Worm (Caenorhabditis elegans) whole organism, L4 larva: Measurements from ENCODE around the gene F32D8.8.

ENCODE experiments used
- D1046.2 ChIP-seq: fragments of 200-800 bp; sonication (Bioruptor generic); IDR thresholded peaks from 2 replicates; pipeline ENCODE4 v1.3.6; 2022; ENCODE audit warnings: missing genetic modification characterization, missing compliant biosample characterization
- F26F4.8 ChIP-seq: fragments of 200-800 bp; sonication (Bioruptor generic); conservative IDR thresholded peaks from 2 replicates; pipeline ENCODE4 v1.3.6; 2022; ENCODE audit warnings: missing genetic modification characterization, missing compliant biosample characterization
- F44E2.7 ChIP-seq: fragments of 200-800 bp; sonication (Bioruptor generic); IDR thresholded peaks from 2 replicates; pipeline ENCODE4 v2.1.2; 2022; ENCODE audit warnings: missing genetic modification characterization, missing compliant biosample characterization
- F49E8.2 ChIP-seq: sonication (generic microtip); optimal IDR thresholded peaks from 2 replicates; lab custom pipeline; 2016; ENCODE audit warnings: missing compliant biosample characterization, mild to moderate bottlenecking, missing genetic modification characterization, borderline replicate concordance
- R02D3.7 ChIP-seq: fragments of 150-350 bp; sonication (generic microtip); optimal IDR thresholded peaks from 3 replicates; lab custom pipeline; 2014; ENCODE audit warnings: missing biosample characterization, missing genetic modification characterization
- T20F7.1 ChIP-seq: fragments of 200-800 bp; sonication (Bioruptor generic); optimal IDR thresholded peaks from 2 replicates; lab custom pipeline; 2018; ENCODE audit warnings: mild to moderate bottlenecking, missing genetic modification characterization, missing compliant biosample characterization
- Y105C5A.15 ChIP-seq: fragments of 200-800 bp; sonication (Bioruptor generic); IDR thresholded peaks from 2 replicates; pipeline ENCODE4 v1.3.6; 2022; ENCODE audit warnings: missing genetic modification characterization, missing compliant biosample characterization
- Y48G9A.11 ChIP-seq: fragments of 200-800 bp; sonication (Bioruptor generic); IDR thresholded peaks from 2 replicates; pipeline ENCODE4 v1.3.6; 2022; ENCODE audit warnings: missing genetic modification reagents, missing genetic modification characterization, missing compliant biosample characterization
- Y5F2A.4 ChIP-seq: fragments of 200-800 bp; sonication (Bioruptor generic); optimal IDR thresholded peaks from 2 replicates; lab custom pipeline; 2018; ENCODE audit warnings: mild to moderate bottlenecking, missing genetic modification characterization, missing compliant biosample characterization
- Y75B8A.6 ChIP-seq: fragments of 200-800 bp; sonication (Bioruptor generic); IDR thresholded peaks from 2 replicates; pipeline ENCODE4 v1.3.6; 2022; ENCODE audit warnings: missing genetic modification reagents, missing genetic modification characterization, missing compliant biosample characterization
- ZK337.2 ChIP-seq: fragments of 200-800 bp; sonication (Bioruptor generic); IDR thresholded peaks from 2 replicates; pipeline ENCODE4 v1.3.6; 2022; ENCODE audit warnings: missing genetic modification reagents, missing genetic modification characterization, missing compliant biosample characterization
- arid-1 ChIP-seq: fragments of 200-800 bp; sonication (Bioruptor generic); conservative IDR thresholded peaks from 2 replicates; pipeline ENCODE4 v1.3.6; 2022; ENCODE audit warnings: missing genetic modification reagents, missing genetic modification characterization, missing compliant biosample characterization
- attf-4 ChIP-seq: sonication (generic microtip); optimal IDR thresholded peaks from 3 replicates; lab custom pipeline; 2017; ENCODE audit warnings: missing biosample characterization, missing genetic modification characterization
- ceh-28 ChIP-seq: fragments of 150-350 bp; optimal IDR thresholded peaks from 2 replicates; lab custom pipeline; 2014; ENCODE audit warnings: missing biosample characterization, missing genetic modification reagents, missing genetic modification characterization
- ces-1 ChIP-seq: fragments of 150-350 bp; sonication (generic microtip); optimal IDR thresholded peaks from 4 replicates; lab custom pipeline; 2014; ENCODE audit warnings: missing biosample characterization, missing genetic modification reagents, missing genetic modification characterization
- ctbp-1 ChIP-seq: fragments of 200-800 bp; sonication (Bioruptor generic); IDR thresholded peaks from 2 replicates; pipeline ENCODE4 v1.3.6; 2022; ENCODE audit warnings: missing genetic modification reagents, missing genetic modification characterization, missing compliant biosample characterization
- daf-16 ChIP-seq, 3 experiments: sonication (generic microtip); optimal IDR thresholded peaks; 2 replicates each; lab custom pipeline; 2016 to 2017; ENCODE audit warnings: missing genetic modification characterization in 3 of 3, missing genetic modification reagents in 3 of 3, mild to moderate bottlenecking in 2 of 3, missing compliant biosample characterization in 2 of 3, missing biosample characterization in 1 of 3, moderate library complexity in 1 of 3
- daf-8 ChIP-seq: fragments of 200-800 bp; sonication (Bioruptor generic); IDR thresholded peaks from 2 replicates; pipeline ENCODE4 v1.3.6; 2022; ENCODE audit warnings: missing genetic modification characterization, missing compliant biosample characterization
- dmd-6 ChIP-seq: fragments of 200-800 bp; sonication (Bioruptor generic); IDR thresholded peaks from 2 replicates; pipeline ENCODE4 v1.3.6; 2022; ENCODE audit warnings: missing genetic modification reagents, missing genetic modification characterization, missing compliant biosample characterization
- dve-1 ChIP-seq: sonication (generic microtip); optimal IDR thresholded peaks from 2 replicates; lab custom pipeline; 2017; ENCODE audit warnings: antibody characterized with exemption, mild to moderate bottlenecking, missing genetic modification characterization, missing compliant biosample characterization; ENCODE audit not compliant: insufficient read depth
- egl-27 ChIP-seq: sonication (generic microtip); optimal IDR thresholded peaks from 3 replicates; lab custom pipeline; 2017; ENCODE audit warnings: missing biosample characterization, missing genetic modification reagents, missing genetic modification characterization
- egl-43 ChIP-seq: fragments of 200-800 bp; sonication (Bioruptor generic); IDR thresholded peaks from 2 replicates; pipeline ENCODE4 v1.3.6; 2022; ENCODE audit warnings: missing genetic modification reagents, missing genetic modification characterization, missing compliant biosample characterization
- fkh-10 ChIP-seq: fragments of 150-350 bp; optimal IDR thresholded peaks from 2 replicates; lab custom pipeline; 2014; ENCODE audit warnings: missing biosample characterization, missing genetic modification reagents, missing genetic modification characterization
- gei-8 ChIP-seq: fragments of 200-800 bp; sonication (Bioruptor generic); optimal IDR thresholded peaks from 2 replicates; lab custom pipeline; 2018; ENCODE audit warnings: mild to moderate bottlenecking, missing genetic modification characterization, missing compliant biosample characterization
- hlh-11 ChIP-seq: fragments of 200-800 bp; sonication (Bioruptor generic); optimal IDR thresholded peaks from 2 replicates; lab custom pipeline; 2018; ENCODE audit warnings: mild to moderate bottlenecking, missing genetic modification characterization, missing compliant biosample characterization
- hlh-30 ChIP-seq: sonication (generic microtip); optimal IDR thresholded peaks from 2 replicates; lab custom pipeline; 2017; ENCODE audit warnings: antibody characterized with exemption, mild to moderate bottlenecking, missing genetic modification characterization, missing compliant biosample characterization; ENCODE audit not compliant: insufficient read depth
- lim-7 ChIP-seq: fragments of 200-800 bp; sonication (Bioruptor generic); IDR thresholded peaks from 2 replicates; pipeline ENCODE4 v1.3.6; 2022; ENCODE audit warnings: missing genetic modification characterization, missing compliant biosample characterization
- lin-1 ChIP-seq: fragments of 200-800 bp; sonication (Bioruptor generic); IDR thresholded peaks from 2 replicates; pipeline ENCODE4 v1.3.6; 2022; ENCODE audit warnings: missing genetic modification reagents, missing genetic modification characterization, missing compliant biosample characterization
- lin-29 ChIP-seq: fragments of 200-800 bp; sonication (Bioruptor generic); IDR thresholded peaks from 2 replicates; pipeline ENCODE4 v1.3.6; 2022; ENCODE audit warnings: missing genetic modification reagents, missing genetic modification characterization, missing compliant biosample characterization
- lin-38 ChIP-seq: fragments of 200-800 bp; sonication (Bioruptor generic); IDR thresholded peaks from 2 replicates; pipeline ENCODE4 v1.3.6; 2022; ENCODE audit warnings: missing genetic modification reagents, missing genetic modification characterization, missing compliant biosample characterization
- madf-9 ChIP-seq: fragments of 200-800 bp; sonication (Bioruptor generic); conservative IDR thresholded peaks from 2 replicates; pipeline ENCODE4 v1.3.6; 2022; ENCODE audit warnings: missing genetic modification reagents, missing genetic modification characterization, missing compliant biosample characterization
- mxl-2 ChIP-seq: fragments of 200-800 bp; sonication (Bioruptor generic); conservative IDR thresholded peaks from 2 replicates; pipeline ENCODE4 v1.3.6; 2022; ENCODE audit warnings: missing genetic modification reagents, missing genetic modification characterization, missing compliant biosample characterization
- mxl-3 ChIP-seq: fragments of 200-800 bp; sonication (Bioruptor generic); optimal IDR thresholded peaks from 2 replicates; lab custom pipeline; 2018; ENCODE audit warnings: mild to moderate bottlenecking, missing genetic modification characterization, missing compliant biosample characterization
- nhr-10 ChIP-seq: fragments of 150-350 bp; optimal IDR thresholded peaks from 2 replicates; lab custom pipeline; 2014; ENCODE audit warnings: missing biosample characterization, missing genetic modification characterization
- nhr-11 ChIP-seq: fragments of 150-350 bp; optimal IDR thresholded peaks from 2 replicates; lab custom pipeline; 2014; ENCODE audit warnings: missing biosample characterization, missing genetic modification characterization
- nhr-111 ChIP-seq: fragments of 200-800 bp; sonication (Bioruptor generic); optimal IDR thresholded peaks from 2 replicates; lab custom pipeline; 2018; ENCODE audit warnings: mild to moderate bottlenecking, missing genetic modification characterization, missing compliant biosample characterization
- nhr-237 ChIP-seq: sonication (generic microtip); optimal IDR thresholded peaks from 2 replicates; lab custom pipeline; 2017; ENCODE audit warnings: missing biosample characterization, missing genetic modification characterization
- nhr-42 ChIP-seq: fragments of 200-800 bp; sonication (Bioruptor generic); IDR thresholded peaks from 2 replicates; pipeline ENCODE4 v1.3.6; 2022; ENCODE audit warnings: missing genetic modification characterization, missing compliant biosample characterization
- nhr-6 ChIP-seq: fragments of 150-350 bp; optimal IDR thresholded peaks from 2 replicates; lab custom pipeline; 2014; ENCODE audit warnings: missing biosample characterization, missing genetic modification characterization
- nhr-76 ChIP-seq: fragments of 150-350 bp; optimal IDR thresholded peaks from 2 replicates; lab custom pipeline; 2014; ENCODE audit warnings: missing biosample characterization, missing genetic modification characterization
- nhr-77 ChIP-seq: fragments of 150-350 bp; optimal IDR thresholded peaks from 2 replicates; lab custom pipeline; 2014; ENCODE audit warnings: missing biosample characterization, missing genetic modification characterization
- pqm-1 ChIP-seq: sonication (generic microtip); optimal IDR thresholded peaks from 2 replicates; lab custom pipeline; 2017; ENCODE audit warnings: missing biosample characterization, missing genetic modification characterization
- saeg-2 ChIP-seq: fragments of 200-800 bp; sonication (Bioruptor generic); IDR thresholded peaks from 2 replicates; pipeline ENCODE4 v1.3.6; 2022; ENCODE audit warnings: missing genetic modification reagents, missing genetic modification characterization, missing compliant biosample characterization
- spr-1 ChIP-seq: sonication (generic microtip); optimal IDR thresholded peaks from 2 replicates; lab custom pipeline; 2016; ENCODE audit warnings: mild to moderate bottlenecking, missing genetic modification characterization, missing compliant biosample characterization
- spr-3 ChIP-seq: fragments of 200-800 bp; sonication (Bioruptor generic); optimal IDR thresholded peaks from 2 replicates; lab custom pipeline; 2018; ENCODE audit warnings: mild to moderate bottlenecking, missing genetic modification characterization, missing compliant biosample characterization
- tra-1 ChIP-seq: fragments of 200-800 bp; sonication (Bioruptor generic); IDR thresholded peaks from 2 replicates; pipeline ENCODE4 v1.3.6; 2022; ENCODE audit warnings: missing genetic modification reagents, missing genetic modification characterization, missing compliant biosample characterization
- unc-39 ChIP-seq: sonication (generic microtip); optimal IDR thresholded peaks from 2 replicates; lab custom pipeline; 2017; ENCODE audit warnings: missing biosample characterization, missing genetic modification characterization
- zfp-3 ChIP-seq: fragments of 200-800 bp; sonication (Bioruptor generic); conservative IDR thresholded peaks from 2 replicates; pipeline ENCODE4 v1.3.6; 2022; ENCODE audit warnings: missing genetic modification reagents, missing genetic modification characterization, missing compliant biosample characterization
- zip-2 ChIP-seq: fragments of 150-350 bp; optimal IDR thresholded peaks from 2 replicates; lab custom pipeline; 2014; ENCODE audit warnings: missing biosample characterization, missing genetic modification characterization
- ztf-11 ChIP-seq: fragments of 150-350 bp; optimal IDR thresholded peaks from 2 replicates; lab custom pipeline; 2014; ENCODE audit warnings: missing biosample characterization, missing genetic modification characterization
- ztf-7 ChIP-seq: fragments of 150-350 bp; optimal IDR thresholded peaks from 2 replicates; lab custom pipeline; 2014; ENCODE audit warnings: missing biosample characterization, missing genetic modification characterization

F32D8.8 gene

ce11 chrV:10897172-10897571 lies 5.4 kb downstream of the F32D8.8 start (continued):
- TF ChIP-seq ZK337.2 (GFP tag; lab: Robert Waterston, UW) = peak; percentile 89
- peak; percentile 96 for TF ChIP-seq D1046.2 (GFP tag; lab: Robert Waterston, UW)
- peak; percentile 94 for TF ChIP-seq egl-43 (GFP tag; lab: Robert Waterston, UW)
- TF ChIP-seq lim-7 = peak; percentile 52; the same call in 1 of the 2 replicates
- peak; percentile 99 for TF ChIP-seq nhr-6 (tag; lab: Kevin White, UChicago)
- TF ChIP-seq ctbp-1 = peak; percentile 97
- TF ChIP-seq lin-38 = peak; percentile 98
- no peak for TF ChIP-seq nhr-111 (GFP tag; lab: Kevin White, UChicago)
- TF ChIP-seq ztf-7 (tag; lab: Kevin White, UChicago) = peak; percentile 92
- TF ChIP-seq egl-27 = peak; percentile 12
- TF ChIP-seq spr-1 (tag; lab: Kevin White, UChicago) = peak; percentile 95
- TF ChIP-seq pqm-1 (tag; lab: Kevin White, UChicago) = peak; percentile 87
- TF ChIP-seq mxl-3 = peak; percentile 97
- TF ChIP-seq dmd-6 = peak; percentile 99
- TF ChIP-seq arid-1 (GFP tag; lab: Robert Waterston, UW) = peak; percentile 96
- TF ChIP-seq attf-4 (tag; lab: Kevin White, UChicago) = peak; percentile 39
- peak; percentile 1 for TF ChIP-seq R02D3.7 (tag; lab: Kevin White, UChicago)
- peak; percentile 80 for TF ChIP-seq nhr-237 (tag; lab: Kevin White, UChicago)
- TF ChIP-seq zip-2 (tag; lab: Kevin White, UChicago) = peak; percentile 91
- peak; percentile 22 for TF ChIP-seq ztf-11
- peak; percentile 95 for TF ChIP-seq fkh-10 (GFP tag; lab: Kevin White, UChicago)
- 0 out of 2 replicates have a peak, but pooled peaks have one; percentile 35 for TF ChIP-seq F44E2.7 (GFP tag; lab: Robert Waterston, UW)
- peak; percentile 97 for TF ChIP-seq lin-1 (GFP tag; lab: Robert Waterston, UW)
- peak; percentile 88 for TF ChIP-seq lin-29 (GFP tag; lab: Robert Waterston, UW)
- TF ChIP-seq mxl-2 = peak; percentile 83
- peak; percentile 66 for TF ChIP-seq ces-1 (GFP tag; lab: Kevin White, UChicago)
- TF ChIP-seq F26F4.8 (GFP tag; lab: Robert Waterston, UW) = no peak
- peak; percentile 97 for TF ChIP-seq F49E8.2 (tag; lab: Kevin White, UChicago)
- TF ChIP-seq hlh-30 (tag; lab: Kevin White, UChicago) = peak; percentile 94
- peak; percentile 98 for TF ChIP-seq zfp-3 (GFP tag; lab: Robert Waterston, UW)
- TF ChIP-seq madf-9 (GFP tag; lab: Robert Waterston, UW) = peak; percentile 85
- TF ChIP-seq daf-16 (GFP tag; optimal IDR thresholded peaks at IDR 0.05; lab: Kevin White, UChicago) = peak; percentile 93 to 95
- peak; percentile 81 for TF ChIP-seq daf-16 (tag; optimal IDR thresholded peaks at IDR 0.05; lab: Kevin White, UChicago)
- peak; percentile 13 for TF ChIP-seq unc-39
- TF ChIP-seq nhr-42 (GFP tag; lab: Robert Waterston, UW) = peak; percentile 97
- TF ChIP-seq nhr-10 (tag; lab: Kevin White, UChicago) = peak; percentile 95
- peak; percentile 99 for TF ChIP-seq dve-1 (tag; lab: Kevin White, UChicago)
- peak; percentile 70 for TF ChIP-seq nhr-76 (tag; lab: Kevin White, UChicago)
- peak; percentile 49 for TF ChIP-seq gei-8 (GFP tag; lab: Kevin White, UChicago)
- peak; percentile 94 for TF ChIP-seq spr-3 (GFP tag; lab: Kevin White, UChicago)
- peak; percentile 67 for TF ChIP-seq Y5F2A.4 (GFP tag; lab: Kevin White, UChicago)
- peak; percentile 93 for TF ChIP-seq Y48G9A.11 (GFP tag; lab: Robert Waterston, UW)
- peak; percentile 98 for TF ChIP-seq Y75B8A.6
- peak; percentile 98 for TF ChIP-seq nhr-11 (tag; lab: Kevin White, UChicago)
- TF ChIP-seq T20F7.1 (GFP tag; lab: Kevin White, UChicago) = peak; percentile 94
- TF ChIP-seq saeg-2 (GFP tag; lab: Robert Waterston, UW) = peak; percentile 98
- TF ChIP-seq hlh-11 (tag; lab: Kevin White, UChicago) = peak; percentile 99
- no peak for TF ChIP-seq ceh-28
- TF ChIP-seq nhr-77 = peak; percentile 98
- TF ChIP-seq tra-1 (GFP tag; lab: Robert Waterston, UW) = peak; percentile 98
- TF ChIP-seq Y105C5A.15 = no peak
- TF ChIP-seq daf-8 (GFP tag; lab: Robert Waterston, UW) = no peak
